Fruit fly (Drosophila melanogaster) Kc167 (cell line): ENCODE data around the gene CG13064.

ENCODE experiments used
- Myc ChIP-seq: fragments of >200 bp; optimal IDR thresholded peaks from 2 replicates; lab custom pipeline; 2017; ENCODE audit warnings: missing external identifiers
- h ChIP-seq: fragments of >200 bp; optimal IDR thresholded peaks from 3 replicates; lab custom pipeline; 2018; ENCODE audit warnings: missing external identifiers
- psq ChIP-seq: fragments of >200 bp; optimal IDR thresholded peaks from 2 replicates; lab custom pipeline; 2017; ENCODE audit warnings: missing external identifiers

DNA sequence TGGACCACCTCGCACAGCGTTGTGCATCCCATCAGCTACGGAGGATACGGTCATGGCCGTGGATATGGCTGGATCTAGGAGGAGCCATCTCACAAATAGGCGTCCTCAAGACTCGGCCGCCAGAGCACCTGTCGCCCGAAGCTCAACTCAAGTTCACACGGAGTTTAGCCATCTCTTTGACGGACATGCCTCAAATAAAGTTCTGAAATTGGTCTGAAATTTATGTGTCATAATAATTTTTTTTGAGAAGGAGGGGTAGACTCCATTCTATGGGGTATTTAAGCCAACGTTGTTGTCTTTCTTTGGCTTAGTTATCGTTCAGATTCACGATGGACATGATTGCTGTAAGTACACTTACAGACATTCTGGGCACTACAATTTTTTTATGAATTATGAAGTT lies 17.2 kb upstream of the CG13064 start, which contains the start of gene CG13070:
- TF ChIP-seq psq: no peak
- TF ChIP-seq Myc (lab: Kevin White, UChicago): no peak
- no peak for TF ChIP-seq h
